Worm (Caenorhabditis elegans) whole organism, young adult: ENCODE data around the gene F17C8.3.

Experiments used
- F57C9.4 ChIP-seq: sonication (generic microtip); optimal IDR thresholded peaks from 2 replicates; lab custom pipeline; 2017; ENCODE audit warnings: mild to moderate bottlenecking, missing genetic modification characterization, missing compliant biosample characterization
- Y95B8A.8 ChIP-seq: fragments of 200-800 bp; sonication (Bioruptor generic); IDR thresholded peaks from 2 replicates; pipeline ENCODE4 v1.3.6; 2022; ENCODE audit warnings: missing genetic modification reagents, missing genetic modification characterization, missing compliant biosample characterization
- him-1 ChIP-seq: sonication (generic microtip); optimal IDR thresholded peaks from 2 replicates; lab custom pipeline; 2016; ENCODE audit warnings: missing genotype, missing genetic modification reagents, missing genetic modification characterization, missing compliant biosample characterization
- lin-35 ChIP-seq, 3 experiments: fragments of 150-350 bp in 2 of 3; sonication (generic microtip) in 1 of 3; optimal IDR thresholded peaks; 2 replicates each; lab custom pipeline; 2014 to 2018; ENCODE audit warnings: missing biosample characterization in 3 of 3, missing genetic modification characterization in 3 of 3, missing genetic modification reagents in 3 of 3
- pha-4 ChIP-seq: fragments of 150-350 bp; sonication (generic microtip); optimal IDR thresholded peaks from 2 replicates; lab custom pipeline; 2014; ENCODE audit warnings: missing biosample characterization, missing genetic modification reagents, missing genetic modification characterization

ce11 chrIII:4696903-4697302 lies 34.8 kb upstream of the F17C8.3 start:
- no peak for TF ChIP-seq Y95B8A.8
- TF ChIP-seq lin-35 (GFP tag; optimal IDR thresholded peaks at IDR 0.05; lab: Kevin White, UChicago) = no peak
- TF ChIP-seq pha-4 (tag; lab: Kevin White, UChicago) = no peak
- TF ChIP-seq him-1 = no peak
- TF ChIP-seq F57C9.4 (tag; lab: Kevin White, UChicago) = no peak
